Worm (Caenorhabditis elegans) whole organism, young adult: Measurements from ENCODE around the gene gst-8.

Source experiments
- B0261.1 ChIP-seq: sonication (generic microtip); optimal IDR thresholded peaks from 2 replicates; lab custom pipeline; 2016; ENCODE audit warnings: mild to moderate bottlenecking, missing genetic modification characterization, moderate library complexity, missing compliant biosample characterization
- C17E4.6 ChIP-seq: fragments of 200-800 bp; sonication (Bioruptor generic); IDR thresholded peaks from 2 replicates; pipeline ENCODE4 v1.3.6; 2022; ENCODE audit warnings: missing genetic modification reagents, missing genetic modification characterization, missing compliant biosample characterization
- T07F8.4 ChIP-seq: sonication (generic microtip); optimal IDR thresholded peaks from 2 replicates; lab custom pipeline; 2016; ENCODE audit warnings: mild to moderate bottlenecking, missing genetic modification characterization, moderate library complexity, missing compliant biosample characterization
- ZK185.1 ChIP-seq: sonication (generic microtip); optimal IDR thresholded peaks from 2 replicates; lab custom pipeline; 2016; ENCODE audit warnings: mild to moderate bottlenecking, missing genetic modification characterization, missing compliant biosample characterization; ENCODE audit not compliant: poor library complexity, severe bottlenecking
- akir-1 ChIP-seq: fragments of 200-800 bp; sonication (Bioruptor generic); optimal IDR thresholded peaks from 2 replicates; lab custom pipeline; 2018; ENCODE audit warnings: mild to moderate bottlenecking, missing genetic modification characterization, moderate library complexity, missing compliant biosample characterization
- aptf-2 ChIP-seq: fragments of 200-800 bp; sonication (Bioruptor generic); conservative IDR thresholded peaks from 2 replicates; pipeline ENCODE4 v1.3.6; 2022; ENCODE audit warnings: missing genetic modification reagents, missing genetic modification characterization, missing compliant biosample characterization
- aptf-3 ChIP-seq: fragments of 200-800 bp; sonication (Bioruptor generic); IDR thresholded peaks from 2 replicates; pipeline ENCODE4 v1.3.6; 2022; ENCODE audit warnings: missing genetic modification characterization, missing compliant biosample characterization
- attf-6 ChIP-seq: fragments of 200-800 bp; sonication (Bioruptor generic); IDR thresholded peaks from 2 replicates; pipeline ENCODE4 v1.3.6; 2022; ENCODE audit warnings: missing genetic modification reagents, missing genetic modification characterization, missing compliant biosample characterization
- cebp-1 ChIP-seq, 2 experiments: fragments of 200-800 bp in 1 of 2; sonication (Bioruptor generic) in 1 of 2; sonication (generic microtip) in 1 of 2; IDR thresholded peaks in 1 of 2; optimal IDR thresholded peaks in 1 of 2; 2 replicates each; pipeline versions ENCODE4 v1.3.6 to Lab custom; 2017 to 2022; ENCODE audit warnings: missing compliant biosample characterization in 2 of 2, missing genetic modification characterization in 2 of 2, mild to moderate bottlenecking in 1 of 2, missing genetic modification reagents in 1 of 2, moderate library complexity in 1 of 2
- ceh-58 ChIP-seq: fragments of 200-800 bp; sonication (Bioruptor generic); IDR thresholded peaks from 2 replicates; pipeline ENCODE4 v1.3.6; 2022; ENCODE audit warnings: missing genetic modification characterization, missing compliant biosample characterization
- dox-1 ChIP-seq: fragments of 200-800 bp; sonication (Bioruptor generic); IDR thresholded peaks from 2 replicates; pipeline ENCODE4 v1.3.6; 2022; ENCODE audit warnings: missing genetic modification reagents, missing genetic modification characterization, missing compliant biosample characterization
- dpl-1 ChIP-seq: fragments of 150-350 bp; optimal IDR thresholded peaks from 2 replicates; lab custom pipeline; 2014; ENCODE audit warnings: missing biosample characterization, missing genetic modification reagents, missing genetic modification characterization
- egl-18 ChIP-seq: fragments of 200-800 bp; sonication (Bioruptor generic); IDR thresholded peaks from 2 replicates; pipeline ENCODE4 v1.3.6; 2022; ENCODE audit warnings: missing genetic modification reagents, missing genetic modification characterization, missing compliant biosample characterization
- egl-44 ChIP-seq: fragments of 200-800 bp; sonication (Bioruptor generic); IDR thresholded peaks from 2 replicates; pipeline ENCODE4 v1.3.6; 2022; ENCODE audit warnings: missing genetic modification reagents, missing genetic modification characterization, missing compliant biosample characterization
- egrh-3 ChIP-seq: fragments of 200-800 bp; sonication (Bioruptor generic); IDR thresholded peaks from 2 replicates; pipeline ENCODE4 v1.3.6; 2022; ENCODE audit warnings: missing genetic modification reagents, missing genetic modification characterization, missing compliant biosample characterization
- hlh-12 ChIP-seq: sonication (generic microtip); optimal IDR thresholded peaks from 2 replicates; lab custom pipeline; 2016; ENCODE audit warnings: missing genetic modification characterization, missing compliant biosample characterization
- hmg-1.2 ChIP-seq: fragments of 200-800 bp; sonication (Bioruptor generic); IDR thresholded peaks from 2 replicates; pipeline ENCODE4 v1.3.6; 2022; ENCODE audit warnings: missing genetic modification reagents, missing genetic modification characterization, missing compliant biosample characterization
- lag-1 ChIP-seq: fragments of 200-800 bp; sonication (Bioruptor generic); IDR thresholded peaks from 2 replicates; pipeline ENCODE4 v1.3.6; 2022; ENCODE audit warnings: missing genetic modification reagents, missing genetic modification characterization, missing compliant biosample characterization
- lin-26 ChIP-seq: fragments of 200-800 bp; sonication (Bioruptor generic); IDR thresholded peaks from 2 replicates; pipeline ENCODE4 v1.3.6; 2022; ENCODE audit warnings: missing genetic modification reagents, missing genetic modification characterization, missing compliant biosample characterization
- lin-40 ChIP-seq: sonication (generic microtip); optimal IDR thresholded peaks from 2 replicates; lab custom pipeline; 2016; ENCODE audit warnings: missing genetic modification characterization, mild to moderate bottlenecking, missing compliant biosample characterization, missing genotype, missing genetic modification reagents
- lin-54 ChIP-seq: fragments of 200-800 bp; sonication (Bioruptor generic); optimal IDR thresholded peaks from 2 replicates; lab custom pipeline; 2018; ENCODE audit warnings: mild to moderate bottlenecking, missing genetic modification characterization, missing compliant biosample characterization
- lir-1 ChIP-seq: fragments of 200-800 bp; sonication (Bioruptor generic); conservative IDR thresholded peaks from 2 replicates; pipeline ENCODE4 v1.3.6; 2022; ENCODE audit warnings: missing genetic modification reagents, missing genetic modification characterization, missing compliant biosample characterization
- lsl-1 ChIP-seq: fragments of 200-800 bp; sonication (Bioruptor generic); optimal IDR thresholded peaks from 2 replicates; lab custom pipeline; 2018; ENCODE audit warnings: mild to moderate bottlenecking, missing genetic modification characterization, moderate library complexity, missing compliant biosample characterization
- madf-8 ChIP-seq: fragments of 200-800 bp; sonication (Bioruptor generic); conservative IDR thresholded peaks from 2 replicates; pipeline ENCODE4 v1.3.6; 2022; ENCODE audit warnings: missing genetic modification reagents, missing genetic modification characterization, missing compliant biosample characterization
- nfyb-1 ChIP-seq: fragments of 200-800 bp; sonication (Bioruptor generic); IDR thresholded peaks from 2 replicates; pipeline ENCODE4 v1.3.6; 2022; ENCODE audit warnings: missing genetic modification reagents, missing genetic modification characterization, missing compliant biosample characterization
- nhr-179 ChIP-seq: sonication (generic microtip); optimal IDR thresholded peaks from 2 replicates; lab custom pipeline; 2016; ENCODE audit warnings: mild to moderate bottlenecking, missing genetic modification characterization, missing compliant biosample characterization
- nhr-80 ChIP-seq: sonication (generic microtip); optimal IDR thresholded peaks from 2 replicates; lab custom pipeline; 2016; ENCODE audit warnings: missing genetic modification characterization, missing compliant biosample characterization
- rcor-1 ChIP-seq: fragments of 200-800 bp; sonication (Bioruptor generic); IDR thresholded peaks from 2 replicates; pipeline ENCODE4 v1.3.6; 2022; ENCODE audit warnings: missing genetic modification reagents, missing genetic modification characterization, missing compliant biosample characterization
- rec-8 ChIP-seq, 2 experiments: sonication (generic microtip); optimal IDR thresholded peaks; 2 replicates each; lab custom pipeline; 2016; ENCODE audit warnings: mild to moderate bottlenecking in 2 of 2, missing genetic modification characterization in 2 of 2, missing genetic modification reagents in 2 of 2, missing genotype in 2 of 2, missing biosample characterization in 1 of 2, missing compliant biosample characterization in 1 of 2, moderate library complexity in 1 of 2
- sdz-38 ChIP-seq: sonication (generic microtip); optimal IDR thresholded peaks from 2 replicates; lab custom pipeline; 2016; ENCODE audit warnings: missing genotype, missing genetic modification characterization, missing compliant biosample characterization
- snpc-4 ChIP-seq, 5 experiments: fragments of 150-350 bp in 1 of 5; sonication (generic microtip) in 4 of 5; optimal IDR thresholded peaks; 2 replicates each; lab custom pipeline; 2014 to 2018; ENCODE audit warnings: missing genetic modification characterization in 5 of 5, missing biosample characterization in 3 of 5, antibody characterized with exemption in 2 of 5, mild to moderate bottlenecking in 2 of 5, missing compliant biosample characterization in 2 of 5, missing genotype in 2 of 5, moderate library complexity in 2 of 5, missing genetic modification reagents in 1 of 5
- zfh-2 ChIP-seq: fragments of 200-800 bp; sonication (Bioruptor generic); conservative IDR thresholded peaks from 2 replicates; pipeline ENCODE4 v1.3.6; 2022; ENCODE audit warnings: missing genetic modification reagents, missing genetic modification characterization, missing compliant biosample characterization
- zim-3 ChIP-seq: sonication (generic microtip); optimal IDR thresholded peaks from 2 replicates; lab custom pipeline; 2017; ENCODE audit warnings: mild to moderate bottlenecking, missing genetic modification characterization, moderate library complexity, missing compliant biosample characterization
- ztf-25 ChIP-seq: fragments of 200-800 bp; sonication (Bioruptor generic); IDR thresholded peaks from 2 replicates; pipeline ENCODE4 v1.3.6; 2022; ENCODE audit warnings: missing genetic modification reagents, missing genetic modification characterization, missing compliant biosample characterization
- ztf-26 ChIP-seq: sonication (generic microtip); optimal IDR thresholded peaks from 2 replicates; lab custom pipeline; 2017; ENCODE audit warnings: missing genetic modification characterization, missing compliant biosample characterization
- ztf-3 ChIP-seq: fragments of 200-800 bp; sonication (Bioruptor generic); optimal IDR thresholded peaks from 2 replicates; lab custom pipeline; 2018; ENCODE audit warnings: mild to moderate bottlenecking, missing genetic modification characterization, missing compliant biosample characterization

Gene gst-8

ce11 chrII:4872359-4872758, 11.2 kb upstream of the gst-8 start:
- TF ChIP-seq lin-26 (GFP tag; lab: Robert Waterston, UW): peak; percentile 37; the same call in 1 of the 2 replicates
- peak; percentile 86 for TF ChIP-seq zfh-2 (GFP tag; lab: Robert Waterston, UW)
- TF ChIP-seq egrh-3 (GFP tag; lab: Robert Waterston, UW): peak; percentile 92
- TF ChIP-seq ztf-25 (GFP tag; lab: Robert Waterston, UW): 0 out of 2 replicates have a peak, but pooled peaks have one; percentile 52
- TF ChIP-seq, all 124 proteins: peak for 4; not testable (repeated sequence) for 120

DNA sequence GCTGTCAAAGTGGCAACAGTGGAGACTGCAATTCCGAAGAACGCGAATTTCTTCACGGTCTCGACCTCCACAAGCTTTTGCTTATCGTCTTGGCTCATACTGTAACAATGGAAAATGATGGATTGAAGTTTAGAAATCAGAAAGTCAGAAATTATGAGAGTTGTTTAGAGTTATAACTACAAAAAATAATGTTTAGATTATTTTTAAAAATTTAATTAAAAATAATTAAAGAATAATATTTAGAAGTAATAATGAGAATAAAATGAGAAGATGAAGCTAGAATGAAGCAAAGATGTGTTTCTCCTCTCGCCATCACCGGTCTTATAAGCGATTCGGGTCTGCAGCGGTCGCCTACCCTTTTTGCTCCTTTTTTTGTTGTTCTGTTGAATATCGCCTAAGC, 10.5 kb upstream of the gst-8 start, which contains the start of gene col-73:
Gene col-73 (minus strand): TSS at position 101 of the 400 bp plus-strand sequence.
- no peak for TF ChIP-seq nfyb-1 (GFP tag; lab: Robert Waterston, UW)
- no peak for TF ChIP-seq egl-18 (GFP tag; lab: Robert Waterston, UW)
- TF ChIP-seq hlh-12: no peak
- no peak for TF ChIP-seq nhr-179 (tag; lab: Kevin White, UChicago)
- no peak for TF ChIP-seq ztf-3 (GFP tag; lab: Kevin White, UChicago)
- TF ChIP-seq ceh-58: no peak
- no peak for TF ChIP-seq dpl-1 (GFP tag; lab: Kevin White, UChicago)
- TF ChIP-seq lin-26 (GFP tag; lab: Robert Waterston, UW): no peak
- TF ChIP-seq zim-3 (tag; lab: Kevin White, UChicago): no peak
- TF ChIP-seq lag-1 (GFP tag; lab: Robert Waterston, UW): no peak
- TF ChIP-seq aptf-2 (GFP tag; lab: Robert Waterston, UW): no peak
- no peak for TF ChIP-seq aptf-3 (GFP tag; lab: Robert Waterston, UW)
- TF ChIP-seq lir-1 (GFP tag; lab: Robert Waterston, UW): no peak
- TF ChIP-seq zfh-2 (GFP tag; lab: Robert Waterston, UW): no peak

- TF ChIP-seq ztf-26 (tag; lab: Kevin White, UChicago) (peak; percentile 39), attf-6 (GFP tag; lab: Robert Waterston, UW) (no peak)
Measured at ce11 chrII:4874335-4874861, 9.1 kb upstream of the gst-8 start, which contains the start of gene F11G11.15. TSS of gene F11G11.15 (plus strand) at chrII:4874845.

DNA sequence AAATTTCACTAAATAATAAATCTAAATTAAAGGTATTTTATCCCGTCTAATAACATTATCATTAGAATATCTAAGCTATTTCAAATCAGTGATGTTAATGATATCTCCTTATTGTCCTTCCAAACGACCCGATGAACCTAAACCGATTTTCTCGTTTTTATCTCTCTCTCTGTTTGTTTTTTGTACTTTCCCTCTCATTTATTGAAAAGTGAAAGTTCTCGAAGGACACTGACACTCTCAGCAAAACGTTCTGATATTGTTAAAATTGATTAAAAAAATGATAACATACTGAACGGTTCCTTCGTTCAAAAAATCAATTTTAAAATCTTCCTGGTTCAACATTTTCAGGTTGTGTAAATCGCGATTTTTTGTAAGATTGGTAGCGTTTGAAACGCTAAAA, 7.4 kb upstream of the gst-8 start, which contains the start of gene F11G11.13:
Gene F11G11.13 (minus strand): TSS at position 89 of the 400 bp plus-strand sequence.
- no peak for TF ChIP-seq ZK185.1
- TF ChIP-seq egl-44 (GFP tag; lab: Robert Waterston, UW): no peak
- peak; percentile 16 for TF ChIP-seq lin-40 (tag; lab: Kevin White, UChicago)

ce11 chrII:4879629-4880028, 3.9 kb upstream of the gst-8 start, which contains the start of gene gst-6:
TSS of gene gst-6 (plus strand) at chrII:4879891.
- TF ChIP-seq T07F8.4 (tag; lab: Kevin White, UChicago) (no peak), nhr-80 (tag; lab: Kevin White, UChicago) (peak; percentile 29), B0261.1 (tag; lab: Kevin White, UChicago) (no peak), ZK185.1 (no peak), sdz-38 (tag; lab: Kevin White, UChicago) (no peak), snpc-4 (GFP tag; optimal IDR thresholded peaks at IDR 0.05; lab: Kevin White, UChicago) (no peak), snpc-4 (tag; optimal IDR thresholded peaks at IDR 0.05; lab: Kevin White, UChicago) (no peak), lag-1 (GFP tag; lab: Robert Waterston, UW) (no peak), rec-8 (tag; optimal IDR thresholded peaks at IDR 0.05; lab: Kevin White, UChicago) (no peak), rcor-1 (GFP tag; lab: Robert Waterston, UW) (no peak)

DNA sequence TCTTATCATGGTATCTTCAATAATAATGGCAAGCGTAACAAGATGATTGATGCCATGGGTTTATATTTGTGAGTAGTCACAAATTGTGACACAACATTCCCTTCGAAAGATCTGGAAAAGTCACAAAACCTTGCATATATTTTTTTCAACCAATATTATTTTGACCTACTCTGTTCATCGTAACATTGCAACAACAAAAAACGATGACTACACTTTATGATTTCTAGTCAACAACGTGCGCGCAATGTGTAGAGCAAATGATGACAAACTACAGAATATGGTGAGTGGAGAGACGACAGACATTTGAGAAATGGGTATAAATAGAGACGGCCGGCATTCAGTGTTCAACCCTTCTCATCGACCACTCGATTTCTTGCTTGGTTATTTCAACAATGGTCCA, 1.8 kb upstream of the gst-8 start, which contains the start of gene gst-7:
Gene gst-7 (plus strand): TSS at position 336 of the 400 bp plus-strand sequence.
- peak; percentile 58 for TF ChIP-seq nhr-80 (tag; lab: Kevin White, UChicago)
- peak; percentile 10 for TF ChIP-seq lsl-1 (GFP tag; lab: Kevin White, UChicago)
- TF ChIP-seq akir-1 (GFP tag; lab: Kevin White, UChicago): no peak
- peak; percentile 35; the same call in 1 of the 2 replicates for TF ChIP-seq madf-8 (GFP tag; lab: Robert Waterston, UW)
- TF ChIP-seq dox-1 (GFP tag; lab: Robert Waterston, UW): 0 out of 2 replicates have a peak, but pooled peaks have one; percentile 7
- no peak for TF ChIP-seq nhr-179 (tag; lab: Kevin White, UChicago)
- TF ChIP-seq nfyb-1 (GFP tag; lab: Robert Waterston, UW): 0 out of 2 replicates have a peak, but pooled peaks have one; percentile 32
- no peak for TF ChIP-seq cebp-1 (GFP tag; IDR thresholded peaks at IDR 0.05; lab: Robert Waterston, UW)
- TF ChIP-seq cebp-1 (tag; optimal IDR thresholded peaks at IDR 0.05; lab: Kevin White, UChicago): peak; percentile 1
- TF ChIP-seq lag-1 (GFP tag; lab: Robert Waterston, UW): no peak
- TF ChIP-seq hmg-1.2 (GFP tag; lab: Robert Waterston, UW): peak; percentile 58; the same call in 1 of the 2 replicates
- peak; percentile 28 for TF ChIP-seq lin-40 (tag; lab: Kevin White, UChicago)
- no peak for TF ChIP-seq C17E4.6 (GFP tag; lab: Robert Waterston, UW)
- peak; percentile 18 for TF ChIP-seq lin-54 (GFP tag; lab: Kevin White, UChicago)
